Fruit fly (Drosophila melanogaster) whole organism, embryonic: ENCODE results near the gene mRpL50.

Experiments
- CG10267 ChIP-seq: fragments of 200-800 bp; sonication (Bioruptor generic); optimal IDR thresholded peaks from 2 replicates; lab custom pipeline; 2018; ENCODE audit warnings: missing biosample characterization, mild to moderate bottlenecking, missing genetic modification characterization, moderate library complexity
- CG10654 ChIP-seq: fragments of 200-800 bp; sonication (Bioruptor generic); optimal IDR thresholded peaks from 2 replicates; lab custom pipeline; 2016; ENCODE audit warnings: missing biosample characterization, missing genetic modification characterization
- CG12219 ChIP-seq: fragments of 200-800 bp; sonication (Bioruptor generic); optimal IDR thresholded peaks from 3 replicates; lab custom pipeline; 2018; ENCODE audit warnings: missing biosample characterization, mild to moderate bottlenecking, missing genetic modification characterization
- CG14441 ChIP-seq: fragments of 200-800 bp; sonication (Bioruptor generic); IDR thresholded peaks from 2 replicates; pipeline ENCODE4 v1.3.6; 2022; ENCODE audit warnings: missing biosample characterization, missing genetic modification characterization
- CG14965 ChIP-seq: fragments of 200-800 bp; sonication (Bioruptor generic); optimal IDR thresholded peaks from 2 replicates; lab custom pipeline; 2016; ENCODE audit warnings: missing biosample characterization, missing genetic modification characterization, borderline replicate concordance
- CG17328 ChIP-seq: fragments of 200-800 bp; sonication (Bioruptor generic); IDR thresholded peaks from 2 replicates; pipeline ENCODE4 v1.3.6; 2022; ENCODE audit warnings: missing biosample characterization, missing genetic modification characterization
- CG18599 ChIP-seq: fragments of 200-800 bp; sonication (Bioruptor generic); optimal IDR thresholded peaks from 3 replicates; lab custom pipeline; 2017; ENCODE audit warnings: missing biosample characterization, missing genetic modification characterization, mild to moderate bottlenecking, moderate library complexity, missing genetic modification reagents
- CG18619 ChIP-seq: fragments of 200-800 bp; sonication (Bioruptor generic); optimal IDR thresholded peaks from 3 replicates; lab custom pipeline; 2017; ENCODE audit warnings: missing biosample characterization, mild to moderate bottlenecking, missing genetic modification characterization
- CG31441 ChIP-seq: fragments of 200-800 bp; sonication (Bioruptor generic); IDR thresholded peaks from 2 replicates; pipeline ENCODE4 v1.3.6; 2022; ENCODE audit warnings: missing biosample characterization, missing genetic modification characterization
- CG3847 ChIP-seq: fragments of 200-800 bp; sonication (Bioruptor generic); IDR thresholded peaks from 2 replicates; pipeline ENCODE4 v1.3.6; 2022; ENCODE audit warnings: missing biosample characterization, missing genetic modification characterization
- CG42726 ChIP-seq: fragments of 200-800 bp; sonication (Bioruptor generic); IDR thresholded peaks from 2 replicates; pipeline ENCODE4 v1.3.6; 2022; ENCODE audit warnings: missing biosample characterization, missing genetic modification characterization; ENCODE audit not compliant: partially characterized antibody
- CG4360 ChIP-seq: fragments of 200-800 bp; sonication (Bioruptor generic); IDR thresholded peaks from 2 replicates; pipeline ENCODE4 v1.3.6; 2022; ENCODE audit warnings: missing biosample characterization, missing genetic modification characterization
- CG4707 ChIP-seq: fragments of 200-800 bp; sonication (Bioruptor generic); optimal IDR thresholded peaks from 2 replicates; lab custom pipeline; 2018; ENCODE audit warnings: missing biosample characterization, mild to moderate bottlenecking, missing genetic modification characterization, moderate library complexity
- CG6791 ChIP-seq: fragments of 200-800 bp; sonication (Bioruptor generic); IDR thresholded peaks from 3 replicates; pipeline ENCODE4 v1.3.6; 2022; ENCODE audit warnings: missing biosample characterization, missing genetic modification characterization; ENCODE audit not compliant: partially characterized antibody
- CG7839 ChIP-seq: fragments of 200-800 bp; sonication (Bioruptor generic); optimal IDR thresholded peaks from 3 replicates; lab custom pipeline; 2018; ENCODE audit warnings: missing biosample characterization, mild to moderate bottlenecking, missing genetic modification characterization, moderate library complexity
- CG7928 ChIP-seq: fragments of 200-800 bp; sonication (Bioruptor generic); optimal IDR thresholded peaks from 2 replicates; lab custom pipeline; 2017; ENCODE audit warnings: missing biosample characterization, mild to moderate bottlenecking, missing genetic modification characterization
- D ChIP-seq, 2 experiments: fragments of 200-800 bp in 1 of 2; fragments of >200 bp in 1 of 2; sonication (Bioruptor generic) in 1 of 2; optimal IDR thresholded peaks; 2 replicates in 1 of 2; 3 replicates in 1 of 2; lab custom pipeline; 2017; ENCODE audit warnings: mild to moderate bottlenecking in 1 of 2, missing biosample characterization in 1 of 2, missing genetic modification characterization in 1 of 2, missing genetic modification reagents in 1 of 2
- D19B ChIP-seq: fragments of 200-800 bp; sonication (Bioruptor generic); optimal IDR thresholded peaks from 2 replicates; lab custom pipeline; 2017; ENCODE audit warnings: missing biosample characterization, mild to moderate bottlenecking, missing genetic modification characterization
- Dref ChIP-seq: fragments of 200-800 bp; sonication (Bioruptor generic); IDR thresholded peaks from 2 replicates; pipeline ENCODE4 v1.3.6; 2022; ENCODE audit warnings: missing biosample characterization, missing genetic modification characterization
- ERR ChIP-seq: fragments of 200-800 bp; sonication (Bioruptor generic); optimal IDR thresholded peaks from 2 replicates; lab custom pipeline; 2016; ENCODE audit warnings: missing biosample characterization, missing genetic modification characterization
- Fer1 ChIP-seq: fragments of 200-800 bp; sonication (Bioruptor generic); optimal IDR thresholded peaks from 2 replicates; lab custom pipeline; 2017; ENCODE audit warnings: missing biosample characterization, mild to moderate bottlenecking, missing genetic modification characterization
- Hr78 ChIP-seq, 2 experiments: fragments of 200-800 bp in 1 of 2; fragments of >200 bp in 1 of 2; sonication (Bioruptor generic) in 1 of 2; optimal IDR thresholded peaks; 2 replicates each; lab custom pipeline; 2017 to 2019; ENCODE audit warnings: missing biosample characterization in 2 of 2, missing genetic modification characterization in 2 of 2, mild to moderate bottlenecking in 1 of 2, moderate library complexity in 1 of 2
- Hsf ChIP-seq: fragments of 200-800 bp; sonication (Bioruptor generic); optimal IDR thresholded peaks from 3 replicates; lab custom pipeline; 2016; ENCODE audit warnings: missing biosample characterization, missing genetic modification characterization
- MBD-R2 ChIP-seq: fragments of 200-800 bp; sonication (Bioruptor generic); IDR thresholded peaks from 2 replicates; pipeline ENCODE4 v1.3.6; 2022; ENCODE audit warnings: missing biosample characterization, missing genetic modification characterization
- Optix ChIP-seq: fragments of 200-800 bp; sonication (Bioruptor generic); IDR thresholded peaks from 3 replicates; pipeline ENCODE4 v1.3.6; 2022; ENCODE audit warnings: missing biosample characterization, missing genetic modification characterization
- Six4 ChIP-seq: fragments of 200-800 bp; sonication (Bioruptor generic); optimal IDR thresholded peaks from 2 replicates; lab custom pipeline; 2016; ENCODE audit warnings: missing biosample characterization, missing genetic modification characterization
- Ssrp ChIP-seq: fragments of 200-800 bp; sonication (Bioruptor generic); optimal IDR thresholded peaks from 2 replicates; lab custom pipeline; 2018; ENCODE audit warnings: missing biosample characterization, mild to moderate bottlenecking, missing genetic modification characterization, moderate library complexity
- YL-1 ChIP-seq: fragments of 200-800 bp; sonication (Bioruptor generic); optimal IDR thresholded peaks from 3 replicates; lab custom pipeline; 2017; ENCODE audit warnings: missing biosample characterization, mild to moderate bottlenecking, missing genetic modification characterization
- al ChIP-seq: fragments of 200-800 bp; sonication (Bioruptor generic); IDR thresholded peaks from 2 replicates; pipeline ENCODE4 v1.3.6; 2022; ENCODE audit warnings: missing biosample characterization, missing genetic modification characterization
- az2 ChIP-seq: fragments of 200-800 bp; sonication (Bioruptor generic); optimal IDR thresholded peaks from 3 replicates; lab custom pipeline; 2016; ENCODE audit warnings: missing biosample characterization, missing genetic modification characterization
- chm ChIP-seq: fragments of 200-800 bp; sonication (Bioruptor generic); IDR thresholded peaks from 2 replicates; pipeline ENCODE4 v1.3.6; 2022; ENCODE audit warnings: missing biosample characterization, missing genetic modification characterization
- chn ChIP-seq: fragments of 200-800 bp; sonication (Bioruptor generic); optimal IDR thresholded peaks from 2 replicates; lab custom pipeline; 2016; ENCODE audit warnings: missing biosample characterization, missing genetic modification characterization
- dati ChIP-seq: fragments of 200-800 bp; sonication (Bioruptor generic); IDR thresholded peaks from 2 replicates; pipeline ENCODE4 v1.3.6; 2022; ENCODE audit warnings: missing biosample characterization, missing genetic modification characterization
- emc ChIP-seq: fragments of 200-800 bp; sonication (Bioruptor generic); optimal IDR thresholded peaks from 2 replicates; lab custom pipeline; 2016; ENCODE audit warnings: missing biosample characterization, missing genetic modification characterization
- luna ChIP-seq: fragments of 200-800 bp; sonication (Bioruptor generic); optimal IDR thresholded peaks from 2 replicates; lab custom pipeline; 2016; ENCODE audit warnings: missing biosample characterization, missing genetic modification characterization
- mld ChIP-seq: fragments of 200-800 bp; sonication (Bioruptor generic); IDR thresholded peaks from 3 replicates; pipeline ENCODE4 v1.3.6; 2022; ENCODE audit warnings: missing biosample characterization, missing genetic modification characterization; ENCODE audit not compliant: partially characterized antibody
- pros ChIP-seq: fragments of 200-800 bp; sonication (Bioruptor generic); optimal IDR thresholded peaks from 3 replicates; lab custom pipeline; 2019; ENCODE audit warnings: missing biosample characterization, mild to moderate bottlenecking, missing genetic modification characterization, moderate library complexity
- psq ChIP-seq: fragments of 200-800 bp; sonication (Bioruptor generic); optimal IDR thresholded peaks from 2 replicates; lab custom pipeline; 2017; ENCODE audit warnings: missing biosample characterization, missing genetic modification characterization
- sc ChIP-seq, 3 experiments: fragments of >200 bp in 2 of 3; fragments of 200-800 bp in 1 of 3; sonication (Bioruptor generic) in 1 of 3; optimal IDR thresholded peaks; 2 replicates in 2 of 3; 3 replicates in 1 of 3; lab custom pipeline; 2017; ENCODE audit warnings: mild to moderate bottlenecking in 1 of 3, missing biosample characterization in 1 of 3, missing genetic modification characterization in 1 of 3, missing genetic modification reagents in 1 of 3
- sqz ChIP-seq: fragments of 200-800 bp; sonication (Bioruptor generic); optimal IDR thresholded peaks from 3 replicates; lab custom pipeline; 2018; ENCODE audit warnings: missing biosample characterization, mild to moderate bottlenecking, missing genetic modification characterization
- tio ChIP-seq: fragments of 200-800 bp; sonication (Bioruptor generic); optimal IDR thresholded peaks from 2 replicates; lab custom pipeline; 2017; ENCODE audit warnings: missing biosample characterization, missing genetic modification characterization, inconsistent platforms
- toy ChIP-seq: fragments of 200-800 bp; sonication (Bioruptor generic); IDR thresholded peaks from 2 replicates; pipeline ENCODE4 v1.3.6; 2022; ENCODE audit warnings: missing biosample characterization, missing genetic modification characterization
- trh ChIP-seq: fragments of 200-800 bp; sonication (Bioruptor generic); optimal IDR thresholded peaks from 2 replicates; lab custom pipeline; 2016; ENCODE audit warnings: missing biosample characterization, missing genetic modification characterization
- vvl ChIP-seq: fragments of 200-800 bp; sonication (Bioruptor generic); IDR thresholded peaks from 2 replicates; pipeline ENCODE4 v1.3.6; 2022; ENCODE audit warnings: missing biosample characterization, missing genetic modification characterization
- zen ChIP-seq: fragments of 200-800 bp; sonication (Bioruptor generic); optimal IDR thresholded peaks from 3 replicates; lab custom pipeline; 2018; ENCODE audit warnings: missing biosample characterization, mild to moderate bottlenecking, missing genetic modification characterization, moderate library complexity
- zen2 ChIP-seq: fragments of 200-800 bp; sonication (Bioruptor generic); IDR thresholded peaks from 3 replicates; pipeline ENCODE4 v1.3.6; 2022; ENCODE audit warnings: missing biosample characterization, missing genetic modification characterization; ENCODE audit not compliant: partially characterized antibody
- zf30C ChIP-seq: fragments of 200-800 bp; sonication (Bioruptor generic); optimal IDR thresholded peaks from 3 replicates; lab custom pipeline; 2018; ENCODE audit warnings: missing biosample characterization, mild to moderate bottlenecking, missing genetic modification characterization
- zfh1 ChIP-seq: fragments of 200-800 bp; sonication (Bioruptor generic); IDR thresholded peaks from 3 replicates; pipeline ENCODE4 v1.3.6; 2022; ENCODE audit warnings: missing biosample characterization, missing genetic modification characterization
- zfh2 ChIP-seq: fragments of 200-800 bp; sonication (Bioruptor generic); optimal IDR thresholded peaks from 2 replicates; lab custom pipeline; 2016; ENCODE audit warnings: missing biosample characterization, missing genetic modification characterization

Gene mRpL50

dm6 chr3L:7250469-7250868 is 6.7 kb upstream of the mRpL50 start, which contains the start of gene MED4 (continued):
- peak; percentile 52; the same call in 1 of the 2 replicates for TF ChIP-seq al (GFP tag; lab: Robert Waterston, UW)
- TF ChIP-seq CG17328 (GFP tag; lab: Robert Waterston, UW): peak; percentile 73
- TF ChIP-seq zen (tag; lab: Kevin White, UChicago): peak; percentile 68
- TF ChIP-seq mld (GFP tag; lab: Robert Waterston, UW): no peak
- no peak for TF ChIP-seq CG4707
- TF ChIP-seq CG18619 (GFP tag; lab: Kevin White, UChicago): peak; percentile 50
- peak; percentile 12; the same call in 1 of the 2 replicates for TF ChIP-seq CG4360
- peak; percentile 89 for TF ChIP-seq Hsf (GFP tag; lab: Kevin White, UChicago)
- peak; percentile 59 for TF ChIP-seq emc
- TF ChIP-seq D (optimal IDR thresholded peaks at IDR 0.05; lab: Kevin White, UChicago): no peak
- TF ChIP-seq D (GFP tag; optimal IDR thresholded peaks at IDR 0.05; lab: Kevin White, UChicago): peak; percentile 1
- TF ChIP-seq zfh2 (GFP tag; lab: Kevin White, UChicago): peak; percentile 86
- no peak for TF ChIP-seq pros (GFP tag; lab: Kevin White, UChicago)
- peak; percentile 97 for TF ChIP-seq zf30C (GFP tag; lab: Kevin White, UChicago)
- TF ChIP-seq CG7839: peak; percentile 77
- TF ChIP-seq Hr78 (GFP tag; optimal IDR thresholded peaks at IDR 0.05; lab: Kevin White, UChicago): no peak
- TF ChIP-seq vvl (GFP tag; lab: Robert Waterston, UW): peak; percentile 88
- peak; percentile 86 for TF ChIP-seq Fer1
- TF ChIP-seq Ssrp: peak; percentile 59
- peak; percentile 84 for TF ChIP-seq CG18599 (GFP tag; lab: Kevin White, UChicago)
- TF ChIP-seq CG10267 (tag; lab: Kevin White, UChicago): peak; percentile 66
- peak; percentile 80 for TF ChIP-seq chn
- TF ChIP-seq Six4 (GFP tag; lab: Kevin White, UChicago): peak; percentile 73
- TF ChIP-seq toy: no peak
- TF ChIP-seq zfh1: peak; percentile 76; the same call in 2 of the 3 replicates
- peak; percentile 68 for TF ChIP-seq YL-1 (GFP tag; lab: Kevin White, UChicago)
- peak; percentile 70 for TF ChIP-seq luna
- peak; percentile 48 for TF ChIP-seq trh (GFP tag; lab: Kevin White, UChicago)
- no peak for TF ChIP-seq sc (optimal IDR thresholded peaks at IDR 0.05; lab: Kevin White, UChicago)
- TF ChIP-seq sc (GFP tag; optimal IDR thresholded peaks at IDR 0.05; lab: Kevin White, UChicago): no peak
- TF ChIP-seq CG14441: peak; percentile 74
- TF ChIP-seq CG12219: peak; percentile 79
- peak; percentile 81 for TF ChIP-seq az2 (GFP tag; lab: Kevin White, UChicago)
- no peak for TF ChIP-seq CG42726 (GFP tag; lab: Robert Waterston, UW)
- TF ChIP-seq zen2: no peak
- TF ChIP-seq sqz (GFP tag; lab: Kevin White, UChicago): no peak
- no peak for TF ChIP-seq CG14965 (GFP tag; lab: Kevin White, UChicago)
- peak; percentile 86 for TF ChIP-seq CG3847
- peak; percentile 43 for TF ChIP-seq Dref (GFP tag; lab: Robert Waterston, UW)
- peak; percentile 37 for TF ChIP-seq CG7928 (GFP tag; lab: Kevin White, UChicago)
- peak; percentile 77 for TF ChIP-seq CG10654
- TF ChIP-seq chm (GFP tag; lab: Robert Waterston, UW): peak; percentile 90
- TF ChIP-seq MBD-R2 (GFP tag; lab: Robert Waterston, UW): peak; percentile 94
- no peak for TF ChIP-seq CG6791
- TF ChIP-seq psq: peak; percentile 11
- TF ChIP-seq dati (GFP tag; lab: Robert Waterston, UW): peak; percentile 18; the same call in 1 of the 2 replicates
- TF ChIP-seq CG31441 (GFP tag; lab: Robert Waterston, UW): peak; percentile 60
- TF ChIP-seq Optix (GFP tag; lab: Robert Waterston, UW): peak; percentile 44; the same call in 2 of the 3 replicates
- peak; percentile 56 for TF ChIP-seq D19B
- peak; percentile 69 for TF ChIP-seq ERR (GFP tag; lab: Kevin White, UChicago)
- no peak for TF ChIP-seq tio (GFP tag; lab: Kevin White, UChicago)
